Fruit fly (Drosophila melanogaster) whole organism, embryonic: ENCODE results near the gene CG13837.

Source experiments
- Adf1 ChIP-seq: fragments of 200-800 bp; sonication (Bioruptor generic); IDR thresholded peaks from 2 replicates; pipeline ENCODE4 v1.3.6; 2022; ENCODE audit warnings: missing biosample characterization, missing genetic modification characterization
- Aef1 ChIP-seq: fragments of 200-800 bp; sonication (Bioruptor generic); IDR thresholded peaks from 3 replicates; pipeline ENCODE4 v1.3.6; 2022; ENCODE audit warnings: missing biosample characterization, missing genetic modification characterization
- BEAF-32 ChIP-seq: fragments of 200-800 bp; sonication (Bioruptor generic); optimal IDR thresholded peaks from 3 replicates; lab custom pipeline; 2017; ENCODE audit warnings: missing biosample characterization, missing genetic modification characterization, mild to moderate bottlenecking, moderate library complexity, missing genetic modification reagents
- Bgb ChIP-seq: fragments of 200-800 bp; sonication (Bioruptor generic); IDR thresholded peaks from 2 replicates; pipeline ENCODE4 v1.3.6; 2022; ENCODE audit warnings: missing biosample characterization, missing genetic modification characterization; ENCODE audit not compliant: partially characterized antibody
- CG11398 ChIP-seq: fragments of 200-800 bp; sonication (Bioruptor generic); optimal IDR thresholded peaks from 2 replicates; lab custom pipeline; 2016; ENCODE audit warnings: missing biosample characterization, missing genetic modification characterization
- CG11560 ChIP-seq: fragments of 200-800 bp; sonication (Bioruptor generic); IDR thresholded peaks from 3 replicates; pipeline ENCODE4 v1.3.6; 2022; ENCODE audit warnings: missing biosample characterization, missing genetic modification characterization
- CG13894 ChIP-seq: fragments of 200-800 bp; sonication (Bioruptor generic); optimal IDR thresholded peaks from 3 replicates; lab custom pipeline; 2018; ENCODE audit warnings: missing biosample characterization, mild to moderate bottlenecking, missing genetic modification characterization, moderate library complexity
- CG17186 ChIP-seq: fragments of 200-800 bp; sonication (Bioruptor generic); optimal IDR thresholded peaks from 3 replicates; lab custom pipeline; 2017; ENCODE audit warnings: missing biosample characterization, missing genetic modification reagents, missing genetic modification characterization
- CG17568 ChIP-seq: fragments of 200-800 bp; sonication (Bioruptor generic); optimal IDR thresholded peaks from 2 replicates; lab custom pipeline; 2018; ENCODE audit warnings: missing biosample characterization, mild to moderate bottlenecking, missing genetic modification characterization, moderate library complexity
- CG18011 ChIP-seq: fragments of 200-800 bp; sonication (Bioruptor generic); optimal IDR thresholded peaks from 2 replicates; lab custom pipeline; 2017; ENCODE audit warnings: missing biosample characterization, missing genetic modification characterization, mild to moderate bottlenecking, moderate library complexity, missing genotype
- CG2129 ChIP-seq: fragments of 200-800 bp; sonication (Bioruptor generic); IDR thresholded peaks from 2 replicates; pipeline ENCODE4 v1.3.6; 2022; ENCODE audit warnings: missing biosample characterization, missing genetic modification characterization; ENCODE audit not compliant: partially characterized antibody
- CG2199 ChIP-seq: fragments of 200-800 bp; sonication (Bioruptor generic); IDR thresholded peaks from 3 replicates; pipeline ENCODE4 v1.3.6; 2022; ENCODE audit warnings: missing biosample characterization, missing genetic modification characterization
- CG30020 ChIP-seq: fragments of 200-800 bp; optimal IDR thresholded peaks from 2 replicates; lab custom pipeline; 2019; ENCODE audit warnings: missing biosample characterization, mild to moderate bottlenecking, missing genetic modification characterization, moderate library complexity
- CG3838 ChIP-seq: fragments of 200-800 bp; sonication (Bioruptor generic); optimal IDR thresholded peaks from 3 replicates; lab custom pipeline; 2016; ENCODE audit warnings: missing biosample characterization, missing genetic modification characterization
- CG4854 ChIP-seq: fragments of 200-800 bp; sonication (Bioruptor generic); optimal IDR thresholded peaks from 2 replicates; lab custom pipeline; 2016; ENCODE audit warnings: missing biosample characterization, missing genetic modification characterization, inconsistent platforms
- CG6254 ChIP-seq: fragments of 200-800 bp; sonication (Bioruptor generic); optimal IDR thresholded peaks from 3 replicates; lab custom pipeline; 2017; ENCODE audit warnings: mild to moderate bottlenecking, missing biosample characterization, missing genetic modification reagents, missing genetic modification characterization
- CG6272 ChIP-seq: fragments of 200-800 bp; sonication (Bioruptor generic); IDR thresholded peaks from 2 replicates; pipeline ENCODE4 v1.3.6; 2022; ENCODE audit warnings: missing biosample characterization, missing genetic modification characterization
- CG6854 ChIP-seq: fragments of 200-800 bp; sonication (Bioruptor generic); optimal IDR thresholded peaks from 3 replicates; lab custom pipeline; 2017; ENCODE audit warnings: missing biosample characterization, mild to moderate bottlenecking, missing genetic modification characterization
- CG7271 ChIP-seq: fragments of 200-800 bp; sonication (Bioruptor generic); optimal IDR thresholded peaks from 2 replicates; lab custom pipeline; 2018; ENCODE audit warnings: missing biosample characterization, mild to moderate bottlenecking, missing genetic modification characterization, moderate library complexity
- CG7745 ChIP-seq: fragments of 200-800 bp; sonication (Bioruptor generic); optimal IDR thresholded peaks from 2 replicates; lab custom pipeline; 2018; ENCODE audit warnings: missing biosample characterization, mild to moderate bottlenecking, missing genetic modification characterization, moderate library complexity
- Deaf1 ChIP-seq: fragments of 200-800 bp; optimal IDR thresholded peaks from 3 replicates; lab custom pipeline; 2019; ENCODE audit warnings: missing biosample characterization, mild to moderate bottlenecking, missing genetic modification characterization, moderate library complexity
- Dll ChIP-seq: fragments of 200-800 bp; sonication (Bioruptor generic); IDR thresholded peaks from 4 replicates; pipeline ENCODE4 v1.3.6; 2022; ENCODE audit warnings: missing biosample characterization, missing genetic modification characterization; ENCODE audit not compliant: partially characterized antibody
- Dref ChIP-seq: fragments of 200-800 bp; sonication (Bioruptor generic); IDR thresholded peaks from 2 replicates; pipeline ENCODE4 v1.3.6; 2022; ENCODE audit warnings: missing biosample characterization, missing genetic modification characterization
- HLH4C ChIP-seq: fragments of 200-800 bp; sonication (Bioruptor generic); IDR thresholded peaks from 3 replicates; pipeline ENCODE4 v1.3.6; 2022; ENCODE audit warnings: missing biosample characterization, missing genetic modification characterization; ENCODE audit not compliant: partially characterized antibody
- HLH54F ChIP-seq: fragments of 200-800 bp; sonication (Bioruptor generic); optimal IDR thresholded peaks from 3 replicates; lab custom pipeline; 2016; ENCODE audit warnings: missing biosample characterization, missing genetic modification characterization
- Hmr ChIP-seq: fragments of 200-800 bp; sonication (Bioruptor generic); optimal IDR thresholded peaks from 3 replicates; lab custom pipeline; 2017; ENCODE audit warnings: mild to moderate bottlenecking, missing biosample characterization, missing genetic modification reagents, missing genetic modification characterization
- Hr78 ChIP-seq, 2 experiments: fragments of 200-800 bp in 1 of 2; fragments of >200 bp in 1 of 2; sonication (Bioruptor generic) in 1 of 2; optimal IDR thresholded peaks; 2 replicates each; lab custom pipeline; 2017 to 2019; ENCODE audit warnings: missing biosample characterization in 2 of 2, missing genetic modification characterization in 2 of 2, mild to moderate bottlenecking in 1 of 2, moderate library complexity in 1 of 2
- MESR4 ChIP-seq: fragments of 200-800 bp; sonication (Bioruptor generic); optimal IDR thresholded peaks from 2 replicates; lab custom pipeline; 2018; ENCODE audit warnings: missing biosample characterization, mild to moderate bottlenecking, missing genetic modification characterization, moderate library complexity
- Med ChIP-seq: fragments of 200-800 bp; sonication (Bioruptor generic); peaks from one replicate; lab custom pipeline; 2016; ENCODE audit warnings: missing biosample characterization, missing genetic modification characterization, mild to moderate bottlenecking, inconsistent platforms, moderate library complexity
- Meics ChIP-seq: fragments of 200-800 bp; sonication (Bioruptor generic); optimal IDR thresholded peaks from 2 replicates; lab custom pipeline; 2017; ENCODE audit warnings: missing biosample characterization, mild to moderate bottlenecking, missing genetic modification characterization
- Pdp1 ChIP-seq, 2 experiments: fragments of 200-800 bp; sonication (Bioruptor generic); optimal IDR thresholded peaks; 3 replicates each; lab custom pipeline; 2016; ENCODE audit warnings: missing biosample characterization in 2 of 2, missing genetic modification characterization in 2 of 2, mild to moderate bottlenecking in 1 of 2, moderate library complexity in 1 of 2
- Sox102F ChIP-seq: fragments of 200-800 bp; sonication (Bioruptor generic); optimal IDR thresholded peaks from 2 replicates; lab custom pipeline; 2018; ENCODE audit warnings: missing biosample characterization, mild to moderate bottlenecking, missing genetic modification characterization, moderate library complexity
- Sry-β ChIP-seq: fragments of 200-800 bp; sonication (Bioruptor generic); optimal IDR thresholded peaks from 2 replicates; lab custom pipeline; 2018; ENCODE audit warnings: missing biosample characterization, mild to moderate bottlenecking, missing genetic modification characterization, moderate library complexity
- Sry-δ ChIP-seq: fragments of 200-800 bp; sonication (Bioruptor generic); optimal IDR thresholded peaks from 2 replicates; lab custom pipeline; 2016; ENCODE audit warnings: missing biosample characterization, missing genetic modification characterization
- Trl ChIP-seq, 3 experiments: fragments of >200 bp in 2 of 3; fragments of 200-800 bp in 1 of 3; sonication (Bioruptor generic) in 1 of 3; optimal IDR thresholded peaks; 2 replicates in 1 of 3; 3 replicates in 2 of 3; lab custom pipeline; 2016 to 2017; ENCODE audit warnings: missing biosample characterization in 1 of 3, missing genetic modification characterization in 1 of 3
- bab2 ChIP-seq: fragments of 200-800 bp; sonication (Bioruptor generic); optimal IDR thresholded peaks from 2 replicates; lab custom pipeline; 2016; ENCODE audit warnings: missing biosample characterization, missing genetic modification characterization
- cato ChIP-seq: fragments of 200-800 bp; sonication (Bioruptor generic); optimal IDR thresholded peaks from 2 replicates; lab custom pipeline; 2016; ENCODE audit warnings: missing biosample characterization, missing genetic modification characterization, borderline replicate concordance
- chm ChIP-seq: fragments of 200-800 bp; sonication (Bioruptor generic); IDR thresholded peaks from 2 replicates; pipeline ENCODE4 v1.3.6; 2022; ENCODE audit warnings: missing biosample characterization, missing genetic modification characterization
- crol ChIP-seq: fragments of 200-800 bp; sonication (Bioruptor generic); IDR thresholded peaks from 2 replicates; pipeline ENCODE4 v1.3.6; 2022; ENCODE audit warnings: missing biosample characterization, missing genetic modification characterization
- eve ChIP-seq, 2 experiments: fragments of >200 bp; optimal IDR thresholded peaks; 2 replicates each; lab custom pipeline; 2017; ENCODE audit warnings: missing biosample characterization in 2 of 2, missing genetic modification characterization in 2 of 2
- eyg ChIP-seq: fragments of 200-800 bp; sonication (Bioruptor generic); optimal IDR thresholded peaks from 3 replicates; lab custom pipeline; 2016; ENCODE audit warnings: missing biosample characterization, missing genetic modification characterization
- fd3F ChIP-seq: fragments of 200-800 bp; sonication (Bioruptor generic); optimal IDR thresholded peaks from 2 replicates; lab custom pipeline; 2018; ENCODE audit warnings: missing biosample characterization, mild to moderate bottlenecking, missing genetic modification characterization, moderate library complexity
- ftz-f1 ChIP-seq: fragments of 200-800 bp; sonication (Bioruptor generic); optimal IDR thresholded peaks from 2 replicates; lab custom pipeline; 2016; ENCODE audit warnings: missing biosample characterization, missing genetic modification characterization
- hbn ChIP-seq: fragments of 200-800 bp; sonication (Bioruptor generic); IDR thresholded peaks from 2 replicates; pipeline ENCODE4 v1.3.6; 2022; ENCODE audit warnings: missing biosample characterization, missing genetic modification characterization; ENCODE audit not compliant: partially characterized antibody
- mld ChIP-seq: fragments of 200-800 bp; sonication (Bioruptor generic); IDR thresholded peaks from 3 replicates; pipeline ENCODE4 v1.3.6; 2022; ENCODE audit warnings: missing biosample characterization, missing genetic modification characterization; ENCODE audit not compliant: partially characterized antibody
- scrt ChIP-seq: fragments of 200-800 bp; sonication (Bioruptor generic); optimal IDR thresholded peaks from 2 replicates; lab custom pipeline; 2018; ENCODE audit warnings: missing biosample characterization, mild to moderate bottlenecking, missing genetic modification characterization, moderate library complexity
- stc ChIP-seq: fragments of 200-800 bp; sonication (Bioruptor generic); IDR thresholded peaks from 2 replicates; pipeline ENCODE4 v1.3.6; 2022; ENCODE audit warnings: missing biosample characterization, missing genetic modification characterization

Gene CG13837

dm6 chr3R:23053135-23053730 lies 9.4 kb downstream of the CG13837 start (continued):
- TF ChIP-seq BEAF-32 (GFP tag; lab: Kevin White, UChicago): peak; percentile 53
- no peak for TF ChIP-seq stc (GFP tag; lab: Robert Waterston, UW)
- TF ChIP-seq Dref (GFP tag; lab: Robert Waterston, UW): peak; percentile 75
- TF ChIP-seq Hr78 (GFP tag; optimal IDR thresholded peaks at IDR 0.05; lab: Kevin White, UChicago): no peak
- no peak for TF ChIP-seq Aef1 (GFP tag; lab: Robert Waterston, UW)
- 0 out of 3 replicates have a peak, but pooled peaks have one; percentile 7 for TF ChIP-seq HLH4C (GFP tag; lab: Robert Waterston, UW)
- no peak for TF ChIP-seq chm (GFP tag; lab: Robert Waterston, UW)
- TF ChIP-seq Pdp1 (GFP tag; optimal IDR thresholded peaks at IDR 0.05; lab: Kevin White, UChicago): peak in 1 of 2 experiments; percentile 39
- TF ChIP-seq CG6254 (GFP tag; lab: Kevin White, UChicago): no peak
- TF ChIP-seq Sox102F (GFP tag; lab: Kevin White, UChicago): no peak
- no peak for TF ChIP-seq CG6854 (GFP tag; lab: Kevin White, UChicago)
- no peak for TF ChIP-seq cato (GFP tag; lab: Kevin White, UChicago)
- no peak for TF ChIP-seq CG3838 (GFP tag; lab: Kevin White, UChicago)
- TF ChIP-seq bab2 (GFP tag; lab: Kevin White, UChicago): no peak
- no peak for TF ChIP-seq scrt (GFP tag; lab: Kevin White, UChicago)
- no peak for TF ChIP-seq CG11398
- TF ChIP-seq Deaf1 (tag; lab: Kevin White, UChicago): no peak
- no peak for TF ChIP-seq CG4854 (GFP tag; lab: Kevin White, UChicago)
- TF ChIP-seq hbn (GFP tag; lab: Robert Waterston, UW): peak; percentile 42
- no peak for TF ChIP-seq ftz-f1 (GFP tag; lab: Kevin White, UChicago)
- no peak for TF ChIP-seq Meics (GFP tag; lab: Kevin White, UChicago)
- TF ChIP-seq Sry-δ (GFP tag; lab: Kevin White, UChicago): peak; percentile 55
- 0 out of 2 replicates have a peak, but pooled peaks have one; percentile 11 for TF ChIP-seq CG2129 (GFP tag; lab: Robert Waterston, UW)
- peak; percentile 75; the same call in 2 of the 3 replicates for TF ChIP-seq CG11560 (tag; lab: Robert Waterston, UW)
- 0 out of 3 replicates have a peak, but pooled peaks have one; percentile 24 for TF ChIP-seq mld (GFP tag; lab: Robert Waterston, UW)
- no peak for TF ChIP-seq Hmr (GFP tag; lab: Kevin White, UChicago)
- peak; percentile 60 for TF ChIP-seq Bgb (GFP tag; lab: Robert Waterston, UW)
- no peak for TF ChIP-seq CG7271 (tag; lab: Kevin White, UChicago)
- TF ChIP-seq Med: peak; percentile 43
- TF ChIP-seq CG17186 (GFP tag; lab: Kevin White, UChicago): no peak
- peak; percentile 34 for TF ChIP-seq MESR4 (GFP tag; lab: Kevin White, UChicago)
- 0 out of 4 replicates have a peak, but pooled peaks have one; percentile 19 for TF ChIP-seq Dll (GFP tag; lab: Robert Waterston, UW)
- TF ChIP-seq Sry-β: no peak
- no peak for TF ChIP-seq eyg
- no peak for TF ChIP-seq CG13894 (tag; lab: Kevin White, UChicago)

- TF ChIP-seq CG6272 (GFP tag; lab: Robert Waterston, UW) (peak; percentile 54), CG17568 (GFP tag; lab: Kevin White, UChicago) (no peak), Hmr (GFP tag; lab: Kevin White, UChicago) (peak; percentile 86), fd3F (GFP tag; lab: Kevin White, UChicago) (peak; percentile 50), CG7745 (tag; lab: Kevin White, UChicago) (no peak), CG2199 (GFP tag; lab: Robert Waterston, UW) (0 out of 3 replicates have a peak, but pooled peaks have one; percentile 64), CG18011 (peak; percentile 66), eve (GFP tag; optimal IDR thresholded peaks at IDR 0.05; lab: Kevin White, UChicago) (no peak), HLH54F (GFP tag; lab: Kevin White, UChicago) (peak; percentile 52), CG17186 (GFP tag; lab: Kevin White, UChicago) (peak; percentile 73), CG30020 (no peak), Aef1 (GFP tag; lab: Robert Waterston, UW) (peak; percentile 30; the same call in 2 of the 3 replicates), Adf1 (GFP tag; lab: Robert Waterston, UW) (no peak), Trl (optimal IDR thresholded peaks at IDR 0.05; lab: Kevin White, UChicago) (no peak), Trl (GFP tag; optimal IDR thresholded peaks at IDR 0.05; lab: Kevin White, UChicago) (peak; percentile 75), crol (no peak)
These were observed 10.1 kb downstream of the CG13837 start, which contains the start of gene p53 for dm6 chr3R:23053936-23054335. Gene p53, minus strand, starts transcription at chr3R:23054082.
